Fruit fly (Drosophila melanogaster): ENCODE data around the gene Sym.

- no peak for TF ChIP-seq CG8478 (optimal IDR thresholded peaks at IDR 0.05)
- TF ChIP-seq CTCF (optimal IDR thresholded peaks at IDR 0.05) = no peak
These were observed 5.0 kb downstream of the Sym start for dm6 chr3R:5737263-5737662.

Measured in S2 (cell line).